Worm (Caenorhabditis elegans) whole organism, L4 larva: ENCODE results near the gene argn-1.

Experiments
- F37D6.2 ChIP-seq: sonication (generic microtip); optimal IDR thresholded peaks from 2 replicates; lab custom pipeline; 2016; ENCODE audit warnings: mild to moderate bottlenecking, missing genetic modification characterization, missing compliant biosample characterization
- F44E2.7 ChIP-seq: fragments of 200-800 bp; sonication (Bioruptor generic); IDR thresholded peaks from 2 replicates; pipeline ENCODE4 v2.1.2; 2022; ENCODE audit warnings: missing genetic modification characterization, missing compliant biosample characterization
- Y48G9A.11 ChIP-seq: fragments of 200-800 bp; sonication (Bioruptor generic); IDR thresholded peaks from 2 replicates; pipeline ENCODE4 v1.3.6; 2022; ENCODE audit warnings: missing genetic modification reagents, missing genetic modification characterization, missing compliant biosample characterization
- Y5F2A.4 ChIP-seq: fragments of 200-800 bp; sonication (Bioruptor generic); optimal IDR thresholded peaks from 2 replicates; lab custom pipeline; 2018; ENCODE audit warnings: mild to moderate bottlenecking, missing genetic modification characterization, missing compliant biosample characterization
- Y75B8A.6 ChIP-seq: fragments of 200-800 bp; sonication (Bioruptor generic); IDR thresholded peaks from 2 replicates; pipeline ENCODE4 v1.3.6; 2022; ENCODE audit warnings: missing genetic modification reagents, missing genetic modification characterization, missing compliant biosample characterization
- ZK337.2 ChIP-seq: fragments of 200-800 bp; sonication (Bioruptor generic); IDR thresholded peaks from 2 replicates; pipeline ENCODE4 v1.3.6; 2022; ENCODE audit warnings: missing genetic modification reagents, missing genetic modification characterization, missing compliant biosample characterization
- aha-1 ChIP-seq: fragments of 150-350 bp; peaks from one replicate; lab custom pipeline; 2014; ENCODE audit warnings: missing biosample characterization, missing genetic modification characterization
- attf-4 ChIP-seq: sonication (generic microtip); optimal IDR thresholded peaks from 3 replicates; lab custom pipeline; 2017; ENCODE audit warnings: missing biosample characterization, missing genetic modification characterization
- ceh-32 ChIP-seq: sonication (generic microtip); optimal IDR thresholded peaks from 2 replicates; lab custom pipeline; 2016; ENCODE audit warnings: mild to moderate bottlenecking, missing genetic modification characterization, missing compliant biosample characterization; ENCODE audit not compliant: poor library complexity
- cey-2 ChIP-seq: sonication (generic microtip); optimal IDR thresholded peaks from 3 replicates; lab custom pipeline; 2017; ENCODE audit warnings: missing genetic modification characterization, mild to moderate bottlenecking, missing compliant biosample characterization, antibody characterized with exemption, borderline replicate concordance; ENCODE audit not compliant: insufficient read depth
- daf-16 ChIP-seq, 3 experiments: sonication (generic microtip); optimal IDR thresholded peaks; 2 replicates each; lab custom pipeline; 2016 to 2017; ENCODE audit warnings: missing genetic modification characterization in 3 of 3, missing genetic modification reagents in 3 of 3, mild to moderate bottlenecking in 2 of 3, missing compliant biosample characterization in 2 of 3, missing biosample characterization in 1 of 3, moderate library complexity in 1 of 3
- dmd-6 ChIP-seq: fragments of 200-800 bp; sonication (Bioruptor generic); IDR thresholded peaks from 2 replicates; pipeline ENCODE4 v1.3.6; 2022; ENCODE audit warnings: missing genetic modification reagents, missing genetic modification characterization, missing compliant biosample characterization
- dmd-8 ChIP-seq: fragments of 200-800 bp; sonication (Bioruptor generic); IDR thresholded peaks from 2 replicates; pipeline ENCODE4 v1.3.6; 2022; ENCODE audit warnings: missing genetic modification characterization, missing compliant biosample characterization
- dmd-9 ChIP-seq: fragments of 200-800 bp; sonication (Bioruptor generic); IDR thresholded peaks from 2 replicates; pipeline ENCODE4 v1.3.6; 2022; ENCODE audit warnings: missing genetic modification reagents, missing genetic modification characterization, missing compliant biosample characterization
- egl-27 ChIP-seq: sonication (generic microtip); optimal IDR thresholded peaks from 3 replicates; lab custom pipeline; 2017; ENCODE audit warnings: missing biosample characterization, missing genetic modification reagents, missing genetic modification characterization
- fos-1 ChIP-seq: fragments of 150-350 bp; optimal IDR thresholded peaks from 2 replicates; lab custom pipeline; 2014; ENCODE audit warnings: missing biosample characterization, missing genetic modification characterization
- hlh-11 ChIP-seq: fragments of 200-800 bp; sonication (Bioruptor generic); optimal IDR thresholded peaks from 2 replicates; lab custom pipeline; 2018; ENCODE audit warnings: mild to moderate bottlenecking, missing genetic modification characterization, missing compliant biosample characterization
- hlh-30 ChIP-seq: sonication (generic microtip); optimal IDR thresholded peaks from 2 replicates; lab custom pipeline; 2017; ENCODE audit warnings: antibody characterized with exemption, mild to moderate bottlenecking, missing genetic modification characterization, missing compliant biosample characterization; ENCODE audit not compliant: insufficient read depth
- hmg-1.1 ChIP-seq: fragments of 200-800 bp; sonication (Bioruptor generic); IDR thresholded peaks from 2 replicates; pipeline ENCODE4 v1.3.6; 2022; ENCODE audit warnings: missing genetic modification reagents, missing genetic modification characterization, missing compliant biosample characterization
- lin-1 ChIP-seq: fragments of 200-800 bp; sonication (Bioruptor generic); IDR thresholded peaks from 2 replicates; pipeline ENCODE4 v1.3.6; 2022; ENCODE audit warnings: missing genetic modification reagents, missing genetic modification characterization, missing compliant biosample characterization
- lin-13 ChIP-seq: fragments of 150-350 bp; optimal IDR thresholded peaks from 2 replicates; lab custom pipeline; 2014; ENCODE audit warnings: missing biosample characterization, missing genetic modification reagents, missing genetic modification characterization
- lsy-2 ChIP-seq, 2 experiments: fragments of 150-350 bp in 1 of 2; sonication (generic microtip) in 1 of 2; optimal IDR thresholded peaks; 2 replicates each; lab custom pipeline; 2014 to 2017; ENCODE audit warnings: missing biosample characterization in 2 of 2, missing genetic modification characterization in 2 of 2
- madf-5 ChIP-seq, 2 experiments: fragments of 200-800 bp; sonication (Bioruptor generic); IDR thresholded peaks; 2 replicates each; pipeline ENCODE4 v1.3.6; 2022; ENCODE audit warnings: missing compliant biosample characterization in 2 of 2, missing genetic modification characterization in 2 of 2
- mdl-1 ChIP-seq, 2 experiments: fragments of 150-350 bp in 1 of 2; sonication (generic microtip) in 1 of 2; optimal IDR thresholded peaks; 2 replicates each; lab custom pipeline; 2014 to 2017; ENCODE audit warnings: missing biosample characterization in 2 of 2, missing genetic modification characterization in 2 of 2
- mdt-29 ChIP-seq: fragments of 200-800 bp; sonication (Bioruptor generic); IDR thresholded peaks from 2 replicates; pipeline ENCODE4 v1.3.6; 2022; ENCODE audit warnings: missing genetic modification reagents, missing genetic modification characterization, missing compliant biosample characterization
- mep-1 ChIP-seq: fragments of 150-350 bp; sonication (generic microtip); optimal IDR thresholded peaks from 3 replicates; lab custom pipeline; 2014; ENCODE audit warnings: missing biosample characterization, missing genetic modification characterization
- mxl-3 ChIP-seq: fragments of 200-800 bp; sonication (Bioruptor generic); optimal IDR thresholded peaks from 2 replicates; lab custom pipeline; 2018; ENCODE audit warnings: mild to moderate bottlenecking, missing genetic modification characterization, missing compliant biosample characterization
- nhr-237 ChIP-seq: sonication (generic microtip); optimal IDR thresholded peaks from 2 replicates; lab custom pipeline; 2017; ENCODE audit warnings: missing biosample characterization, missing genetic modification characterization
- nhr-25 ChIP-seq: sonication (generic microtip); optimal IDR thresholded peaks from 2 replicates; lab custom pipeline; 2017; ENCODE audit warnings: missing genetic modification characterization, mild to moderate bottlenecking, missing compliant biosample characterization, antibody characterized with exemption, moderate library complexity, borderline replicate concordance; ENCODE audit not compliant: insufficient read depth
- nhr-28 ChIP-seq: fragments of 150-350 bp; optimal IDR thresholded peaks from 2 replicates; lab custom pipeline; 2014; ENCODE audit warnings: missing biosample characterization, missing genetic modification characterization
- nhr-48 ChIP-seq: sonication (generic microtip); optimal IDR thresholded peaks from 2 replicates; lab custom pipeline; 2016; ENCODE audit warnings: mild to moderate bottlenecking, missing genetic modification characterization, missing compliant biosample characterization
- nhr-76 ChIP-seq: fragments of 150-350 bp; optimal IDR thresholded peaks from 2 replicates; lab custom pipeline; 2014; ENCODE audit warnings: missing biosample characterization, missing genetic modification characterization
- nhr-77 ChIP-seq: fragments of 150-350 bp; optimal IDR thresholded peaks from 2 replicates; lab custom pipeline; 2014; ENCODE audit warnings: missing biosample characterization, missing genetic modification characterization
- php-3 ChIP-seq: fragments of 200-800 bp; sonication (Bioruptor generic); IDR thresholded peaks from 2 replicates; pipeline ENCODE4 v1.3.6; 2022; ENCODE audit warnings: missing genetic modification reagents, missing genetic modification characterization, missing compliant biosample characterization
- spr-3 ChIP-seq: fragments of 200-800 bp; sonication (Bioruptor generic); optimal IDR thresholded peaks from 2 replicates; lab custom pipeline; 2018; ENCODE audit warnings: mild to moderate bottlenecking, missing genetic modification characterization, missing compliant biosample characterization
- unc-39 ChIP-seq: sonication (generic microtip); optimal IDR thresholded peaks from 2 replicates; lab custom pipeline; 2017; ENCODE audit warnings: missing biosample characterization, missing genetic modification characterization
- unc-62 ChIP-seq, 3 experiments: fragments of 150-350 bp in 1 of 3; sonication (generic microtip); optimal IDR thresholded peaks in 2 of 3; peaks in 1 of 3; 1 replicate in 1 of 3; 2 replicates in 2 of 3; lab custom pipeline; 2014 to 2017; ENCODE audit warnings: missing biosample characterization in 3 of 3, missing genetic modification characterization in 3 of 3, missing genetic modification reagents in 3 of 3, missing genotype in 1 of 3
- zfp-2 ChIP-seq: sonication (generic microtip); optimal IDR thresholded peaks from 2 replicates; lab custom pipeline; 2016; ENCODE audit warnings: mild to moderate bottlenecking, missing genetic modification characterization, missing compliant biosample characterization
- zip-2 ChIP-seq: fragments of 150-350 bp; optimal IDR thresholded peaks from 2 replicates; lab custom pipeline; 2014; ENCODE audit warnings: missing biosample characterization, missing genetic modification characterization
- ztf-11 ChIP-seq: fragments of 150-350 bp; optimal IDR thresholded peaks from 2 replicates; lab custom pipeline; 2014; ENCODE audit warnings: missing biosample characterization, missing genetic modification characterization
- ztf-7 ChIP-seq: fragments of 150-350 bp; optimal IDR thresholded peaks from 2 replicates; lab custom pipeline; 2014; ENCODE audit warnings: missing biosample characterization, missing genetic modification characterization

The argn-1 gene

ce11 chrX:5621793-5622192 is 8.0 kb upstream of the argn-1 start:
- TF ChIP-seq unc-62 (GFP tag; optimal IDR thresholded peaks at IDR 0.05 in 1 of 2; lab: Kevin White, UChicago), result peak in 1 of 2 experiments; percentile 91
- no peak for TF ChIP-seq unc-62 (tag; optimal IDR thresholded peaks at IDR 0.05; lab: Kevin White, UChicago)
- TF ChIP-seq mep-1 (tag; lab: Kevin White, UChicago), result no peak
- no peak for TF ChIP-seq Y75B8A.6 (GFP tag; lab: Robert Waterston, UW)
- no peak for TF ChIP-seq lin-1 (GFP tag; lab: Robert Waterston, UW)
- no peak for TF ChIP-seq lsy-2 (tag; optimal IDR thresholded peaks at IDR 0.05; lab: Kevin White, UChicago)
- TF ChIP-seq, all 104 proteins: peak for 1

ce11 chrX:5628432-5628977 is 1.3 kb upstream of the argn-1 start:
- no peak for TF ChIP-seq madf-5 (GFP tag; IDR thresholded peaks at IDR 0.05; lab: Robert Waterston, UW)
- TF ChIP-seq nhr-28 (tag; lab: Kevin White, UChicago), result peak; percentile 41
- peak in 1 of 2 experiments; percentile 95 for TF ChIP-seq unc-62 (GFP tag; optimal IDR thresholded peaks at IDR 0.05 in 1 of 2; lab: Kevin White, UChicago)
- TF ChIP-seq unc-62 (tag; optimal IDR thresholded peaks at IDR 0.05; lab: Kevin White, UChicago), result no peak
- no peak for TF ChIP-seq Y5F2A.4 (GFP tag; lab: Kevin White, UChicago)
- 0 out of 2 replicates have a peak, but pooled peaks have one; percentile 44 for TF ChIP-seq php-3 (GFP tag; lab: Robert Waterston, UW)
- peak; percentile 78 for TF ChIP-seq mxl-3 (GFP tag; lab: Kevin White, UChicago)
- TF ChIP-seq nhr-48 (tag; lab: Kevin White, UChicago), result peak; percentile 86
- TF ChIP-seq fos-1, result no peak
- peak; percentile 55 for TF ChIP-seq dmd-6 (GFP tag; lab: Robert Waterston, UW)
- TF ChIP-seq aha-1 (tag; lab: Kevin White, UChicago), result peak; percentile 90
- TF ChIP-seq hlh-30, result peak; percentile 60
- peak; percentile 27 to 81 for TF ChIP-seq mdl-1 (tag; optimal IDR thresholded peaks at IDR 0.05; lab: Kevin White, UChicago)
- TF ChIP-seq cey-2 (tag; lab: Kevin White, UChicago), result peak; percentile 36

ce11 chrX:5631008-5631407 is 1.2 kb downstream of the argn-1 start:
- no peak for TF ChIP-seq nhr-76 (tag; lab: Kevin White, UChicago)
- TF ChIP-seq nhr-77 (tag; lab: Kevin White, UChicago), result no peak
- no peak for TF ChIP-seq egl-27
- no peak for TF ChIP-seq lin-1 (GFP tag; lab: Robert Waterston, UW)
- no peak for TF ChIP-seq F44E2.7 (GFP tag; lab: Robert Waterston, UW)
- TF ChIP-seq ceh-32 (tag; lab: Kevin White, UChicago), result no peak
- TF ChIP-seq Y48G9A.11 (GFP tag; lab: Robert Waterston, UW), result no peak
- TF ChIP-seq ztf-11 (tag; lab: Kevin White, UChicago), result no peak
- no peak for TF ChIP-seq hmg-1.1 (GFP tag; lab: Robert Waterston, UW)
- TF ChIP-seq zfp-2, result no peak
- TF ChIP-seq nhr-25 (tag; lab: Kevin White, UChicago), result peak; percentile 22
- no peak for TF ChIP-seq cey-2 (tag; lab: Kevin White, UChicago)
- TF ChIP-seq Y5F2A.4 (GFP tag; lab: Kevin White, UChicago), result no peak
- no peak for TF ChIP-seq F37D6.2 (tag; lab: Kevin White, UChicago)
- no peak for TF ChIP-seq ztf-7 (tag; lab: Kevin White, UChicago)
- TF ChIP-seq nhr-237 (tag; lab: Kevin White, UChicago), result no peak
- TF ChIP-seq dmd-9 (GFP tag; lab: Robert Waterston, UW), result no peak
- TF ChIP-seq hlh-11 (tag; lab: Kevin White, UChicago), result peak; percentile 0
- TF ChIP-seq lin-13 (GFP tag; lab: Kevin White, UChicago), result no peak
- TF ChIP-seq unc-62 (GFP tag; optimal IDR thresholded peaks at IDR 0.05 in 1 of 2; lab: Kevin White, UChicago), result peak in 1 of 2 experiments; percentile 20
- no peak for TF ChIP-seq unc-62 (tag; optimal IDR thresholded peaks at IDR 0.05; lab: Kevin White, UChicago)
- no peak for TF ChIP-seq dmd-8
- TF ChIP-seq daf-16 (GFP tag; optimal IDR thresholded peaks at IDR 0.05; lab: Kevin White, UChicago), result no peak
- TF ChIP-seq daf-16 (tag; optimal IDR thresholded peaks at IDR 0.05; lab: Kevin White, UChicago), result no peak
- no peak for TF ChIP-seq mdt-29 (GFP tag; lab: Robert Waterston, UW)
- TF ChIP-seq zip-2 (tag; lab: Kevin White, UChicago), result no peak
- no peak for TF ChIP-seq attf-4 (tag; lab: Kevin White, UChicago)
- peak; percentile 49 for TF ChIP-seq nhr-28 (tag; lab: Kevin White, UChicago)
- TF ChIP-seq spr-3 (GFP tag; lab: Kevin White, UChicago), result no peak
- no peak for TF ChIP-seq unc-39
- peak in 1 of 2 experiments; percentile 51 for TF ChIP-seq mdl-1 (tag; optimal IDR thresholded peaks at IDR 0.05; lab: Kevin White, UChicago)
- no peak for TF ChIP-seq ZK337.2 (GFP tag; lab: Robert Waterston, UW)
- TF ChIP-seq hlh-30, result peak; percentile 9
